Worm (Caenorhabditis elegans) whole organism, L2 larva: Measurements from ENCODE around the gene pik-1.
"Not testable (repeated sequence)": the region's sequence is repeated elsewhere in the genome, so short reads cannot be mapped to it uniquely, and the experiment has no call there.

Source experiments
- egl-27 ChIP-seq: sonication (generic microtip); optimal IDR thresholded peaks from 3 replicates; lab custom pipeline; 2017; ENCODE audit warnings: missing biosample characterization, missing genetic modification reagents, missing genetic modification characterization
- lsy-2 ChIP-seq, 2 experiments: fragments of 150-350 bp in 1 of 2; sonication (generic microtip) in 1 of 2; optimal IDR thresholded peaks; 2 replicates each; lab custom pipeline; 2014 to 2017; ENCODE audit warnings: missing biosample characterization in 2 of 2, missing genetic modification characterization in 2 of 2
- mdl-1 ChIP-seq, 2 experiments: fragments of 150-350 bp in 1 of 2; sonication (generic microtip) in 1 of 2; optimal IDR thresholded peaks; 2 replicates each; lab custom pipeline; 2017; ENCODE audit warnings: missing biosample characterization in 2 of 2, missing genetic modification characterization in 2 of 2
- nhr-12 ChIP-seq: fragments of 150-350 bp; optimal IDR thresholded peaks from 2 replicates; lab custom pipeline; 2014; ENCODE audit warnings: missing biosample characterization, missing genetic modification characterization
- nhr-25 ChIP-seq: fragments of 150-350 bp; sonication (generic microtip); optimal IDR thresholded peaks from 3 replicates; lab custom pipeline; 2014; ENCODE audit warnings: missing biosample characterization, missing genetic modification characterization
- unc-62 ChIP-seq: fragments of 150-350 bp; optimal IDR thresholded peaks from 2 replicates; lab custom pipeline; 2014; ENCODE audit warnings: missing biosample characterization, missing genetic modification reagents, missing genetic modification characterization
- zag-1 ChIP-seq: fragments of 150-350 bp; optimal IDR thresholded peaks from 2 replicates; lab custom pipeline; 2014; ENCODE audit warnings: missing biosample characterization, missing genetic modification characterization

ce11 chrIV:13433904-13434303 is 18.1 kb downstream of the pik-1 start, which contains the start of gene K09B11.5:
- not testable (repeated sequence) for TF ChIP-seq unc-62 (GFP tag; lab: Kevin White, UChicago); lsy-2 (tag; optimal IDR thresholded peaks at IDR 0.05; lab: Kevin White, UChicago); egl-27; nhr-25; zag-1; nhr-12; mdl-1 (tag; optimal IDR thresholded peaks at IDR 0.05; lab: Kevin White, UChicago)
